Worm (Caenorhabditis elegans) whole organism, midembryonic: ENCODE data around the gene ins-17.

Experiments
- T22C8.4 ChIP-seq: fragments of 200-800 bp; sonication (Bioruptor generic); IDR thresholded peaks from 2 replicates; pipeline ENCODE4 v1.3.6; 2022; ENCODE audit warnings: missing genetic modification characterization, missing compliant biosample characterization
- cog-1 ChIP-seq: sonication (generic microtip); optimal IDR thresholded peaks from 2 replicates; lab custom pipeline; 2016; ENCODE audit warnings: missing genetic modification characterization, missing compliant biosample characterization
- flt-1 ChIP-seq: fragments of 200-800 bp; sonication (Bioruptor generic); IDR thresholded peaks from 2 replicates; pipeline ENCODE4 v1.3.6; 2022; ENCODE audit warnings: missing genetic modification characterization, missing compliant biosample characterization
- klf-2 ChIP-seq: fragments of 200-800 bp; sonication (Bioruptor generic); conservative IDR thresholded peaks from 2 replicates; pipeline ENCODE4 v1.3.6; 2022; ENCODE audit warnings: missing genetic modification reagents, missing genetic modification characterization, missing compliant biosample characterization
- med-1 ChIP-seq: sonication (generic microtip); optimal IDR thresholded peaks from 2 replicates; lab custom pipeline; 2017; ENCODE audit warnings: missing genetic modification characterization, mild to moderate bottlenecking, missing compliant biosample characterization, antibody characterized with exemption, missing genetic modification reagents; ENCODE audit not compliant: insufficient read depth
- ref-1 ChIP-seq: fragments of 200-800 bp; sonication (Bioruptor generic); conservative IDR thresholded peaks from 2 replicates; pipeline ENCODE4 v1.3.6; 2022; ENCODE audit warnings: missing genetic modification reagents, missing genetic modification characterization, missing compliant biosample characterization
- tab-1 ChIP-seq: fragments of 200-800 bp; sonication (Bioruptor generic); IDR thresholded peaks from 2 replicates; pipeline ENCODE4 v1.3.6; 2022; ENCODE audit warnings: missing genetic modification characterization, missing compliant biosample characterization
- ztf-23 ChIP-seq: fragments of 200-800 bp; sonication (Bioruptor generic); IDR thresholded peaks from 2 replicates; pipeline ENCODE4 v1.3.6; 2022; ENCODE audit warnings: missing genetic modification reagents, missing genetic modification characterization, missing compliant biosample characterization
- ztf-29 ChIP-seq: fragments of 200-800 bp; sonication (Bioruptor generic); IDR thresholded peaks from 2 replicates; pipeline ENCODE4 v1.3.6; 2022; ENCODE audit warnings: missing genetic modification reagents, missing genetic modification characterization, missing compliant biosample characterization

ins-17 gene

ce11 chrIII:4482986-4483385 is 5.6 kb upstream of the ins-17 start:
- no peak for TF ChIP-seq tab-1 (GFP tag; lab: Robert Waterston, UW)
- TF ChIP-seq cog-1 (tag; lab: Kevin White, UChicago): no peak
- TF ChIP-seq ref-1 (GFP tag; lab: Robert Waterston, UW): no peak
- TF ChIP-seq med-1 (GFP tag; lab: Kevin White, UChicago): no peak
- TF ChIP-seq flt-1: no peak
- no peak for TF ChIP-seq ztf-29
- TF ChIP-seq ztf-23: no peak
- no peak for TF ChIP-seq klf-2
- TF ChIP-seq T22C8.4 (GFP tag; lab: Robert Waterston, UW): no peak

ce11 chrIII:4481787-4482186 is 4.4 kb upstream of the ins-17 start:
- no peak for TF ChIP-seq med-1 (GFP tag; lab: Kevin White, UChicago)
- no peak for TF ChIP-seq ztf-29

ce11 chrIII:4476806-4477205 is 566 bp downstream of the ins-17 start:
- TF ChIP-seq flt-1: no peak
- no peak for TF ChIP-seq T22C8.4 (GFP tag; lab: Robert Waterston, UW)
- TF ChIP-seq med-1 (GFP tag; lab: Kevin White, UChicago): no peak
- TF ChIP-seq ztf-23: no peak
- TF ChIP-seq cog-1 (tag; lab: Kevin White, UChicago): no peak
- TF ChIP-seq tab-1 (GFP tag; lab: Robert Waterston, UW): no peak

- no peak for TF ChIP-seq ref-1 (GFP tag; lab: Robert Waterston, UW)
- no peak for TF ChIP-seq med-1 (GFP tag; lab: Kevin White, UChicago)
- no peak for TF ChIP-seq ztf-29
Observed at ce11 chrIII:4476313-4476712, 1.1 kb downstream of the ins-17 start.

- TF ChIP-seq ref-1 (GFP tag; lab: Robert Waterston, UW): no peak
- peak; percentile 70 for TF ChIP-seq ztf-29
- TF ChIP-seq T22C8.4 (GFP tag; lab: Robert Waterston, UW): peak; percentile 29
- TF ChIP-seq flt-1: peak; percentile 89
- TF ChIP-seq med-1 (GFP tag; lab: Kevin White, UChicago): peak; percentile 22
- peak; percentile 89 for TF ChIP-seq ztf-23
- peak; percentile 83 for TF ChIP-seq cog-1 (tag; lab: Kevin White, UChicago)
- 0 out of 2 replicates have a peak, but pooled peaks have one; percentile 44 for TF ChIP-seq klf-2
- TF ChIP-seq tab-1 (GFP tag; lab: Robert Waterston, UW): no peak
Observed at ce11 chrIII:4475428-4475968, 1.9 kb downstream of the ins-17 start, which contains the start of gene rps-1. Gene rps-1 (plus strand): TSS chrIII:4475918.

- no peak for TF ChIP-seq ref-1 (GFP tag; lab: Robert Waterston, UW)
- TF ChIP-seq ztf-23: no peak
- TF ChIP-seq flt-1: no peak
- no peak for TF ChIP-seq med-1 (GFP tag; lab: Kevin White, UChicago)
- no peak for TF ChIP-seq tab-1 (GFP tag; lab: Robert Waterston, UW)
- no peak for TF ChIP-seq klf-2
- TF ChIP-seq ztf-29: no peak
- TF ChIP-seq T22C8.4 (GFP tag; lab: Robert Waterston, UW): no peak
- TF ChIP-seq cog-1 (tag; lab: Kevin White, UChicago): no peak
Observed at ce11 chrIII:4474908-4475307, 2.5 kb downstream of the ins-17 start, which contains the start of gene ifet-1. Gene ifet-1 (minus strand): TSS chrIII:4475150.

ce11 chrIII:4470793-4471192 is 6.6 kb downstream of the ins-17 start:
- TF ChIP-seq klf-2 (peak; percentile 91), flt-1 (peak; percentile 97), ref-1 (GFP tag; lab: Robert Waterston, UW) (peak; percentile 94), ztf-23 (peak; percentile 88), tab-1 (GFP tag; lab: Robert Waterston, UW) (peak; percentile 97), ztf-29 (peak; percentile 83; the same call in 1 of the 2 replicates), cog-1 (tag; lab: Kevin White, UChicago) (peak; percentile 81), med-1 (GFP tag; lab: Kevin White, UChicago) (peak; percentile 78), T22C8.4 (GFP tag; lab: Robert Waterston, UW) (peak; percentile 94)

ce11 chrIII:4468812-4469211 is 8.6 kb downstream of the ins-17 start, which contains the start of gene mstr-2:
Gene mstr-2 (plus strand): TSS chrIII:4469112.
- no peak for TF ChIP-seq flt-1

ce11 chrIII:4468390-4468789 is 9.0 kb downstream of the ins-17 start:
- no peak for TF ChIP-seq med-1 (GFP tag; lab: Kevin White, UChicago)
- no peak for TF ChIP-seq ztf-29
- no peak for TF ChIP-seq T22C8.4 (GFP tag; lab: Robert Waterston, UW)
- TF ChIP-seq klf-2: no peak
- TF ChIP-seq cog-1 (tag; lab: Kevin White, UChicago): no peak
- no peak for TF ChIP-seq tab-1 (GFP tag; lab: Robert Waterston, UW)
- no peak for TF ChIP-seq ref-1 (GFP tag; lab: Robert Waterston, UW)
- TF ChIP-seq ztf-23: no peak
- TF ChIP-seq flt-1: no peak

ce11 chrIII:4467277-4467676 is 10.1 kb downstream of the ins-17 start, which contains the start of gene ndg-4:
Gene ndg-4 (minus strand): TSS chrIII:4467377.
- no peak for TF ChIP-seq tab-1 (GFP tag; lab: Robert Waterston, UW)
- TF ChIP-seq ztf-23: no peak
- no peak for TF ChIP-seq T22C8.4 (GFP tag; lab: Robert Waterston, UW)
- TF ChIP-seq ztf-29: no peak
- TF ChIP-seq klf-2: no peak
- TF ChIP-seq cog-1 (tag; lab: Kevin White, UChicago): no peak
- TF ChIP-seq flt-1: no peak
- no peak for TF ChIP-seq ref-1 (GFP tag; lab: Robert Waterston, UW)
- TF ChIP-seq med-1 (GFP tag; lab: Kevin White, UChicago): no peak
